Worm (Caenorhabditis elegans) whole organism, late embryonic: ENCODE measurements around the gene sto-4.
A peak's percentile ranks its signal among the peaks of the same experiment; 100 is the strongest.

Experiments used
- C08G9.2 ChIP-seq: sonication (generic microtip); optimal IDR thresholded peaks from 2 replicates; lab custom pipeline; 2016; ENCODE audit warnings: mild to moderate bottlenecking, missing genetic modification characterization, moderate library complexity, missing compliant biosample characterization
- F13H6.1 ChIP-seq: sonication (generic microtip); optimal IDR thresholded peaks from 2 replicates; lab custom pipeline; 2016; ENCODE audit warnings: missing genetic modification characterization, missing compliant biosample characterization
- T23F11.4 ChIP-seq: fragments of 200-800 bp; sonication (Bioruptor generic); optimal IDR thresholded peaks from 2 replicates; lab custom pipeline; 2018; ENCODE audit warnings: mild to moderate bottlenecking, missing genetic modification characterization, missing compliant biosample characterization
- Y22D7AL.16 ChIP-seq: sonication (generic microtip); optimal IDR thresholded peaks from 2 replicates; lab custom pipeline; 2016; ENCODE audit warnings: missing genetic modification characterization, missing compliant biosample characterization
- ceh-14 ChIP-seq: sonication (generic microtip); optimal IDR thresholded peaks from 2 replicates; lab custom pipeline; 2016; ENCODE audit warnings: missing genotype, missing genetic modification characterization, missing compliant biosample characterization
- ceh-19 ChIP-seq: fragments of 200-800 bp; sonication (Bioruptor generic); optimal IDR thresholded peaks from 2 replicates; lab custom pipeline; 2018; ENCODE audit warnings: mild to moderate bottlenecking, missing genetic modification characterization, missing compliant biosample characterization
- ceh-22 ChIP-seq: sonication (generic microtip); optimal IDR thresholded peaks from 2 replicates; lab custom pipeline; 2017; ENCODE audit warnings: missing biosample characterization, missing genetic modification characterization
- ceh-31 ChIP-seq: sonication (generic microtip); optimal IDR thresholded peaks from 2 replicates; lab custom pipeline; 2016; ENCODE audit warnings: missing genetic modification characterization, missing compliant biosample characterization
- ceh-48 ChIP-seq: sonication (generic microtip); optimal IDR thresholded peaks from 2 replicates; lab custom pipeline; 2016; ENCODE audit warnings: missing genetic modification characterization, inconsistent platforms, missing compliant biosample characterization
- ceh-9 ChIP-seq: sonication (generic microtip); optimal IDR thresholded peaks from 2 replicates; lab custom pipeline; 2016; ENCODE audit warnings: mild to moderate bottlenecking, missing genetic modification characterization, inconsistent platforms, missing compliant biosample characterization
- dmd-4 ChIP-seq: sonication (generic microtip); optimal IDR thresholded peaks from 2 replicates; lab custom pipeline; 2016; ENCODE audit warnings: borderline replicate concordance, missing genetic modification characterization, missing compliant biosample characterization
- elt-2 ChIP-seq: sonication (generic microtip); optimal IDR thresholded peaks from 2 replicates; lab custom pipeline; 2016; ENCODE audit warnings: missing genetic modification reagents, missing genetic modification characterization, missing compliant biosample characterization
- elt-4 ChIP-seq: sonication (generic microtip); optimal IDR thresholded peaks from 2 replicates; lab custom pipeline; 2016; ENCODE audit warnings: missing genetic modification characterization, missing compliant biosample characterization
- eyg-1 ChIP-seq: sonication (generic microtip); optimal IDR thresholded peaks from 2 replicates; lab custom pipeline; 2016; ENCODE audit warnings: missing genotype, missing genetic modification characterization, missing compliant biosample characterization
- gmeb-2 ChIP-seq: sonication (generic microtip); optimal IDR thresholded peaks from 2 replicates; lab custom pipeline; 2016; ENCODE audit warnings: missing genetic modification characterization, inconsistent platforms, missing compliant biosample characterization
- hlh-30 ChIP-seq: sonication (generic microtip); optimal IDR thresholded peaks from 2 replicates; lab custom pipeline; 2017; ENCODE audit warnings: antibody characterized with exemption, missing genetic modification characterization, missing compliant biosample characterization; ENCODE audit not compliant: insufficient read depth
- hlh-6 ChIP-seq: sonication (generic microtip); optimal IDR thresholded peaks from 2 replicates; lab custom pipeline; 2016; ENCODE audit warnings: missing genotype, missing genetic modification characterization, missing compliant biosample characterization
- hlh-8 ChIP-seq: sonication (generic microtip); optimal IDR thresholded peaks from 2 replicates; lab custom pipeline; 2016; ENCODE audit warnings: missing genotype, missing genetic modification characterization, missing compliant biosample characterization
- lim-6 ChIP-seq: sonication (generic microtip); optimal IDR thresholded peaks from 2 replicates; lab custom pipeline; 2016; ENCODE audit warnings: missing genetic modification characterization, missing compliant biosample characterization
- madf-2 ChIP-seq: sonication (generic microtip); optimal IDR thresholded peaks from 2 replicates; lab custom pipeline; 2017; ENCODE audit warnings: missing genetic modification characterization, missing compliant biosample characterization
- mec-3 ChIP-seq: sonication (generic microtip); optimal IDR thresholded peaks from 2 replicates; lab custom pipeline; 2016; ENCODE audit warnings: borderline replicate concordance, missing genetic modification characterization, missing compliant biosample characterization
- nfya-1 ChIP-seq: sonication (generic microtip); optimal IDR thresholded peaks from 2 replicates; lab custom pipeline; 2017; ENCODE audit warnings: missing genetic modification characterization, mild to moderate bottlenecking, missing compliant biosample characterization, antibody characterized with exemption, moderate library complexity
- nhr-11 ChIP-seq: fragments of 150-350 bp; optimal IDR thresholded peaks from 2 replicates; lab custom pipeline; 2014; ENCODE audit warnings: missing biosample characterization, missing genetic modification characterization
- nhr-232 ChIP-seq: sonication (generic microtip); optimal IDR thresholded peaks from 2 replicates; lab custom pipeline; 2016; ENCODE audit warnings: missing genetic modification characterization, missing compliant biosample characterization
- npax-4 ChIP-seq: sonication (generic microtip); optimal IDR thresholded peaks from 2 replicates; lab custom pipeline; 2016; ENCODE audit warnings: missing genetic modification characterization, missing compliant biosample characterization
- odd-2 ChIP-seq: sonication (generic microtip); optimal IDR thresholded peaks from 2 replicates; lab custom pipeline; 2017; ENCODE audit warnings: antibody characterized with exemption, mild to moderate bottlenecking, missing genetic modification characterization, missing compliant biosample characterization
- pat-9 ChIP-seq: fragments of 200-800 bp; sonication (Bioruptor generic); optimal IDR thresholded peaks from 2 replicates; lab custom pipeline; 2018; ENCODE audit warnings: mild to moderate bottlenecking, missing genetic modification characterization, moderate library complexity, missing compliant biosample characterization
- pros-1 ChIP-seq: fragments of 150-350 bp; optimal IDR thresholded peaks from 2 replicates; lab custom pipeline; 2014; ENCODE audit warnings: missing biosample characterization, missing genetic modification reagents, missing genetic modification characterization
- ref-2 ChIP-seq: sonication (generic microtip); optimal IDR thresholded peaks from 2 replicates; lab custom pipeline; 2016; ENCODE audit warnings: missing genetic modification characterization, missing compliant biosample characterization
- sdc-2 ChIP-seq: sonication (generic microtip); optimal IDR thresholded peaks from 2 replicates; lab custom pipeline; 2016; ENCODE audit warnings: missing genotype, missing genetic modification characterization, missing compliant biosample characterization
- sox-2 ChIP-seq: fragments of 200-800 bp; sonication (Bioruptor generic); IDR thresholded peaks from 2 replicates; pipeline ENCODE4 v1.3.6; 2022; ENCODE audit warnings: missing genetic modification reagents, missing genetic modification characterization, missing compliant biosample characterization
- sox-4 ChIP-seq: sonication (generic microtip); optimal IDR thresholded peaks from 2 replicates; lab custom pipeline; 2017; ENCODE audit warnings: mild to moderate bottlenecking, missing genetic modification characterization, inconsistent platforms, missing compliant biosample characterization
- syd-9 ChIP-seq: sonication (generic microtip); optimal IDR thresholded peaks from 2 replicates; lab custom pipeline; 2016; ENCODE audit warnings: mild to moderate bottlenecking, missing genetic modification characterization, moderate library complexity, missing compliant biosample characterization
- tbx-2 ChIP-seq: sonication (generic microtip); optimal IDR thresholded peaks from 2 replicates; lab custom pipeline; 2016; ENCODE audit warnings: missing genetic modification characterization, missing compliant biosample characterization
- ttx-3 ChIP-seq: sonication (generic microtip); optimal IDR thresholded peaks from 2 replicates; lab custom pipeline; 2016; ENCODE audit warnings: missing genetic modification reagents, missing genetic modification characterization, missing compliant biosample characterization
- unc-42 ChIP-seq: sonication (generic microtip); optimal IDR thresholded peaks from 2 replicates; lab custom pipeline; 2016; ENCODE audit warnings: missing genotype, missing genetic modification characterization, missing compliant biosample characterization
- unc-55 ChIP-seq: sonication (generic microtip); optimal IDR thresholded peaks from 2 replicates; lab custom pipeline; 2017; ENCODE audit warnings: missing biosample characterization, missing genetic modification reagents, missing genetic modification characterization
- zip-5 ChIP-seq: sonication (generic microtip); optimal IDR thresholded peaks from 2 replicates; lab custom pipeline; 2016; ENCODE audit warnings: missing genetic modification characterization, missing compliant biosample characterization
- ztf-16 ChIP-seq: sonication (generic microtip); optimal IDR thresholded peaks from 2 replicates; lab custom pipeline; 2017; ENCODE audit warnings: missing genetic modification characterization, missing compliant biosample characterization

Gene sto-4

ce11 chrX:11638987-11639386, 4.9 kb upstream of the sto-4 start:
- TF ChIP-seq mec-3 (tag; lab: Kevin White, UChicago) (no peak), ceh-22 (tag; lab: Kevin White, UChicago) (no peak), ceh-14 (tag; lab: Kevin White, UChicago) (peak; percentile 2), sox-4 (tag; lab: Kevin White, UChicago) (no peak), tbx-2 (tag; lab: Kevin White, UChicago) (no peak), Y22D7AL.16 (no peak), C08G9.2 (tag; lab: Kevin White, UChicago) (no peak), gmeb-2 (tag; lab: Kevin White, UChicago) (no peak), T23F11.4 (GFP tag; lab: Kevin White, UChicago) (no peak), hlh-8 (tag; lab: Kevin White, UChicago) (no peak), elt-4 (tag; lab: Kevin White, UChicago) (no peak), ref-2 (tag; lab: Kevin White, UChicago) (no peak), dmd-4 (tag; lab: Kevin White, UChicago) (no peak), unc-42 (tag; lab: Kevin White, UChicago) (peak; percentile 90), ttx-3 (tag; lab: Kevin White, UChicago) (no peak), ceh-31 (tag; lab: Kevin White, UChicago) (peak; percentile 30)

ce11 chrX:11640463-11640995, 3.4 kb upstream of the sto-4 start:
- TF ChIP-seq odd-2 = no peak
- peak; percentile 1 for TF ChIP-seq ceh-14 (tag; lab: Kevin White, UChicago)
- peak; percentile 84 for TF ChIP-seq unc-42 (tag; lab: Kevin White, UChicago)
- no peak for TF ChIP-seq ceh-19 (GFP tag; lab: Kevin White, UChicago)

- TF ChIP-seq ceh-9 (tag; lab: Kevin White, UChicago) (no peak), pat-9 (no peak), nhr-11 (tag; lab: Kevin White, UChicago) (no peak), unc-55 (GFP tag; lab: Kevin White, UChicago) (no peak), ceh-48 (tag; lab: Kevin White, UChicago) (no peak), sdc-2 (tag; lab: Kevin White, UChicago) (no peak), hlh-6 (tag; lab: Kevin White, UChicago) (no peak), madf-2 (tag; lab: Kevin White, UChicago) (no peak), hlh-30 (tag; lab: Kevin White, UChicago) (no peak), ztf-16 (no peak), nhr-232 (no peak), eyg-1 (no peak), elt-2 (tag; lab: Kevin White, UChicago) (no peak), syd-9 (tag; lab: Kevin White, UChicago) (no peak), npax-4 (tag; lab: Kevin White, UChicago) (no peak), F13H6.1 (tag; lab: Kevin White, UChicago) (no peak)
Observed at ce11 chrX:11641562-11641961, 2.4 kb upstream of the sto-4 start.

- no peak for TF ChIP-seq tbx-2 (tag; lab: Kevin White, UChicago)
- TF ChIP-seq elt-2 (tag; lab: Kevin White, UChicago) = peak; percentile 24
- no peak for TF ChIP-seq nfya-1 (tag; lab: Kevin White, UChicago)
Observed at ce11 chrX:11645517-11645916, 1.6 kb downstream of the sto-4 start.

DNA sequence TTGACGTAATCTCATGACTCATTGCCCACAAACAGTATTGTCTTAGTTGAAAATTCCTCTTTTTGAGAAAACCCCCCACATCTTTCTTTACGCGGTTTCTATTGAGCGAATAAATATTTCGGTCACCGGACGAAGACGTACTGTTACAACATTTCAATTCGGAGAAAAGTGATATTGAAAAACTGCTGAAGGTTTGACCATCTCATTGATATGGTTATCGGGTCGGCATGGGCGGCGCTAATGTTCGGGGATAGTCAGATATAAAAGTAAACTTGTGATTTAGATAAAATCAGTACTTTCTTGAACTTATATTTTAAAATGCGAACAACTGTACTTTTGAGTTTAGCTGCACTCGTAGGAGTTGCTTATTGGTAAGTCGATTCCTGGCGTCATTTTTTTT, 3.2 kb downstream of the sto-4 start, which contains the start of gene T04F8.8:
Gene T04F8.8 (plus strand): TSS at position 301 of the 400 bp plus-strand sequence.
- TF ChIP-seq Y22D7AL.16 = no peak
- no peak for TF ChIP-seq zip-5
- no peak for TF ChIP-seq ttx-3 (tag; lab: Kevin White, UChicago)
- no peak for TF ChIP-seq sdc-2 (tag; lab: Kevin White, UChicago)
- no peak for TF ChIP-seq odd-2
- no peak for TF ChIP-seq pros-1 (tag; lab: Kevin White, UChicago)
- TF ChIP-seq nhr-232 = no peak
- no peak for TF ChIP-seq sox-2 (GFP tag; lab: Robert Waterston, UW)
- TF ChIP-seq lim-6 = no peak
- TF ChIP-seq, all 69 proteins: peak for 0
